Worm (Caenorhabditis elegans): ENCODE results near the gene Y75B8A.32.

DNA sequence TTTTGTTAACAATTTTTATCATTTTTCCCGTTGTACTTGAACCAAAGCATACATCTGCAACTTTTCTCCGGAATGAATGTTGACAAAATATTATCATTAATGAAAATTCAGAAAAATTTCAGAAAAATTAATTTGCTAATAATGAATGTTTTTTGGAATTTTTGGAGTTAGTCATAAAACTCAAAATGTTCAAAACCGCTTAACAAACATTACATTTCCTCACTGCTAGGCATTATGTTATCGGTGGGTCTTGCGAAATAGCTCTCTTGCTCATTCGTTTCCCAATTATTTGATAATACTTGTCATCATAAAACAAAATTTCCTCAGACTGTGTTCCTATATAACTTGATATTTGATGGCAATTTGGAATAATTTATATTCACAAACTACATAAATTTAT is 45.5 kb downstream of the Y75B8A.32 start, which contains the start of gene Y75B8A.39:
- TF ChIP-seq hmg-20 (GFP tag; IDR thresholded peaks at IDR 0.05): no peak
- no peak for TF ChIP-seq sea-2 (GFP tag; IDR thresholded peaks at IDR 0.05)
- TF ChIP-seq unc-62 (GFP tag; optimal IDR thresholded peaks at IDR 0.05): no peak
- no peak for TF ChIP-seq dpff-1 (tag; optimal IDR thresholded peaks at IDR 0.05)
- TF ChIP-seq lin-26 (GFP tag; IDR thresholded peaks at IDR 0.05): no peak
